Worm (Caenorhabditis elegans) whole organism, mixed stage, embryonic: ENCODE data around the gene ttr-26.

Experiments
- ham-2 ChIP-seq: fragments of 200-800 bp; sonication (Bioruptor generic); optimal IDR thresholded peaks from 2 replicates; lab custom pipeline; 2018; ENCODE audit warnings: mild to moderate bottlenecking, missing genetic modification characterization, missing compliant biosample characterization
- nhr-12 ChIP-seq: fragments of 150-350 bp; optimal IDR thresholded peaks from 2 replicates; lab custom pipeline; 2014; ENCODE audit warnings: missing biosample characterization, missing genetic modification characterization
- nhr-237 ChIP-seq: fragments of 150-350 bp; optimal IDR thresholded peaks from 2 replicates; lab custom pipeline; 2014; ENCODE audit warnings: missing biosample characterization, missing genetic modification characterization
- sem-2 ChIP-seq: fragments of 200-800 bp; sonication (Bioruptor generic); optimal IDR thresholded peaks from 2 replicates; lab custom pipeline; 2018; ENCODE audit warnings: mild to moderate bottlenecking, missing genetic modification characterization, missing compliant biosample characterization
- snpc-4 ChIP-seq: fragments of 150-350 bp; optimal IDR thresholded peaks from 2 replicates; lab custom pipeline; 2014; ENCODE audit warnings: missing biosample characterization, missing genetic modification characterization
- unc-62 ChIP-seq: fragments of 150-350 bp; optimal IDR thresholded peaks from 2 replicates; lab custom pipeline; 2014; ENCODE audit warnings: missing biosample characterization, missing genetic modification reagents, missing genetic modification characterization

ce11 chrV:18579684-18580083, 19.6 kb upstream of the ttr-26 start, which contains the start of gene Y51A2D.13:
- TF ChIP-seq snpc-4 (tag; lab: Kevin White, UChicago), result no peak
- no peak for TF ChIP-seq unc-62 (GFP tag; lab: Kevin White, UChicago)
- no peak for TF ChIP-seq ham-2 (GFP tag; lab: Kevin White, UChicago)
- no peak for TF ChIP-seq nhr-237
- TF ChIP-seq sem-2 (GFP tag; lab: Kevin White, UChicago), result no peak
- TF ChIP-seq nhr-12 (tag; lab: Kevin White, UChicago), result no peak
